Worm (Caenorhabditis elegans) whole organism, midembryonic: ENCODE measurements around the gene gstk-1.

ENCODE experiments used
- klf-2 ChIP-seq: fragments of 200-800 bp; sonication (Bioruptor generic); conservative IDR thresholded peaks from 2 replicates; pipeline ENCODE4 v1.3.6; 2022; ENCODE audit warnings: missing genetic modification reagents, missing genetic modification characterization, missing compliant biosample characterization
- ztf-23 ChIP-seq: fragments of 200-800 bp; sonication (Bioruptor generic); IDR thresholded peaks from 2 replicates; pipeline ENCODE4 v1.3.6; 2022; ENCODE audit warnings: missing genetic modification reagents, missing genetic modification characterization, missing compliant biosample characterization
- ztf-29 ChIP-seq: fragments of 200-800 bp; sonication (Bioruptor generic); IDR thresholded peaks from 2 replicates; pipeline ENCODE4 v1.3.6; 2022; ENCODE audit warnings: missing genetic modification reagents, missing genetic modification characterization, missing compliant biosample characterization

DNA sequence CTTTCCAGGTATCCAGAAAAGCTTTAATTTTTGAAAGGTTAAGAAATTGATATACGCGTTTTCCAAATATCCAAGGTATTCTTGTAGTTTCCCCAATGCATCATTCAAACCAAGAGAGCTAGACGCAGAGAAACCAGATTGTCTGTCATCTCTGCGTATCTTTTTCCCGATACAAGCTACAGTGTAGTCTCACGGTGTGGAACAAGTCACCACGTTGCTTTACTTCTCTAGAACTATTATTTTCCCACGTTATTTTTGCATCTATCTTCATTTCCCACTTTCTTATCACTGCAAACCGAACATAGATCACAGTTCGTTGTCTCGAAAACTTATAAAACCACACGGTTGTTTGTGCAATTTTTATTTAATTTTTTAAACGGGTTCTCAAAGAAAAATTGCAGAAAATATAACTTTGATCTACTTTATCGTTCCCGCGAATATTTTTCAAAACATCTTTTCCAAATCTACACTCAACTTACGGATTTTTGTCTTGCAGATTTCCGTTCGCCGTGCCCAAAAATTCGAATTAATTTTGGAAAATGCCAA, at the start of gene gstk-1:
- TF ChIP-seq ztf-23 (GFP tag; lab: Robert Waterston, UW) (no peak), klf-2 (no peak), ztf-29 (no peak)
